Worm (Caenorhabditis elegans) whole organism, L3 larva: Measurements from ENCODE around the gene C08E8.1.
"Not testable (repeated sequence)": the region's sequence is repeated elsewhere in the genome, so short reads cannot be mapped to it uniquely, and the experiment has no call there.

Experiments
- R02D3.7 ChIP-seq: fragments of 150-350 bp; optimal IDR thresholded peaks from 2 replicates; lab custom pipeline; 2014; ENCODE audit warnings: missing biosample characterization, missing genetic modification characterization
- ZK546.5 ChIP-seq: sonication (generic microtip); optimal IDR thresholded peaks from 2 replicates; lab custom pipeline; 2017; ENCODE audit warnings: missing biosample characterization, missing genetic modification characterization
- aly-2 ChIP-seq: fragments of 150-350 bp; optimal IDR thresholded peaks from 2 replicates; lab custom pipeline; 2014; ENCODE audit warnings: missing biosample characterization, missing genetic modification characterization
- ama-1 ChIP-seq: fragments of 150-350 bp; optimal IDR thresholded peaks from 2 replicates; lab custom pipeline; 2018
- ceh-16 ChIP-seq: sonication (generic microtip); optimal IDR thresholded peaks from 2 replicates; lab custom pipeline; 2017; ENCODE audit warnings: missing biosample characterization, missing genetic modification characterization
- ceh-28 ChIP-seq: fragments of 150-350 bp; optimal IDR thresholded peaks from 2 replicates; lab custom pipeline; 2014; ENCODE audit warnings: missing biosample characterization, missing genetic modification reagents, missing genetic modification characterization
- ceh-82 ChIP-seq: fragments of 150-350 bp; optimal IDR thresholded peaks from 2 replicates; lab custom pipeline; 2014; ENCODE audit warnings: missing biosample characterization, missing genetic modification characterization
- ceh-9 ChIP-seq: sonication (generic microtip); optimal IDR thresholded peaks from 2 replicates; lab custom pipeline; 2018; ENCODE audit warnings: missing biosample characterization, missing genetic modification characterization
- daf-12 ChIP-seq: fragments of 150-350 bp; optimal IDR thresholded peaks from 2 replicates; lab custom pipeline; 2014; ENCODE audit warnings: missing biosample characterization, missing genetic modification reagents, missing genetic modification characterization
- egl-27 ChIP-seq: sonication (generic microtip); optimal IDR thresholded peaks from 4 replicates; lab custom pipeline; 2017; ENCODE audit warnings: missing biosample characterization, missing genetic modification reagents, missing genetic modification characterization
- egl-5 ChIP-seq: fragments of 150-350 bp; optimal IDR thresholded peaks from 2 replicates; lab custom pipeline; 2017; ENCODE audit warnings: missing biosample characterization, missing genetic modification reagents, missing genetic modification characterization, inconsistent platforms
- elt-3 ChIP-seq, 3 experiments: fragments of 150-350 bp in 1 of 3; sonication (generic microtip) in 2 of 3; optimal IDR thresholded peaks; 2 replicates in 2 of 3; 4 replicates in 1 of 3; lab custom pipeline; 2014 to 2017; ENCODE audit warnings: missing biosample characterization in 3 of 3, missing genetic modification characterization in 3 of 3
- eor-1 ChIP-seq, 2 experiments: fragments of 150-350 bp; optimal IDR thresholded peaks; 2 replicates each; lab custom pipeline; 2014 to 2018; ENCODE audit warnings: missing biosample characterization in 2 of 2, missing genetic modification characterization in 2 of 2
- fkh-10 ChIP-seq: sonication (generic microtip); optimal IDR thresholded peaks from 2 replicates; lab custom pipeline; 2017; ENCODE audit warnings: missing biosample characterization, missing genetic modification reagents, missing genetic modification characterization
- fkh-2 ChIP-seq: fragments of 150-350 bp; optimal IDR thresholded peaks from 2 replicates; lab custom pipeline; 2014; ENCODE audit warnings: missing biosample characterization, missing genetic modification reagents, missing genetic modification characterization
- jun-1 ChIP-seq: fragments of 150-350 bp; optimal IDR thresholded peaks from 2 replicates; lab custom pipeline; 2014; ENCODE audit warnings: missing biosample characterization, missing genetic modification reagents, missing genetic modification characterization
- lin-15B ChIP-seq: fragments of 150-350 bp; optimal IDR thresholded peaks from 2 replicates; lab custom pipeline; 2014; ENCODE audit warnings: missing biosample characterization, missing genetic modification characterization
- lsy-12 ChIP-seq: sonication (generic microtip); optimal IDR thresholded peaks from 2 replicates; lab custom pipeline; 2016; ENCODE audit warnings: mild to moderate bottlenecking, missing genetic modification characterization, missing compliant biosample characterization
- mml-1 ChIP-seq: fragments of 150-350 bp; sonication (generic microtip); optimal IDR thresholded peaks from 3 replicates; lab custom pipeline; 2014; ENCODE audit warnings: missing biosample characterization, missing genetic modification characterization
- nfya-1 ChIP-seq: sonication (generic microtip); optimal IDR thresholded peaks from 2 replicates; lab custom pipeline; 2017; ENCODE audit warnings: missing genetic modification characterization, mild to moderate bottlenecking, missing compliant biosample characterization, antibody characterized with exemption, moderate library complexity; ENCODE audit not compliant: insufficient read depth
- nhr-11 ChIP-seq: fragments of 150-350 bp; optimal IDR thresholded peaks from 2 replicates; lab custom pipeline; 2014; ENCODE audit warnings: missing biosample characterization, missing genetic modification characterization
- nhr-12 ChIP-seq: fragments of 150-350 bp; optimal IDR thresholded peaks from 2 replicates; lab custom pipeline; 2014; ENCODE audit warnings: missing biosample characterization, missing genetic modification characterization
- nhr-23 ChIP-seq: fragments of 150-350 bp; optimal IDR thresholded peaks from 2 replicates; lab custom pipeline; 2014; ENCODE audit warnings: missing biosample characterization, missing genetic modification reagents, missing genetic modification characterization
- nhr-237 ChIP-seq: fragments of 150-350 bp; optimal IDR thresholded peaks from 2 replicates; lab custom pipeline; 2014; ENCODE audit warnings: missing biosample characterization, missing genetic modification characterization
- nhr-25 ChIP-seq: sonication (generic microtip); optimal IDR thresholded peaks from 2 replicates; lab custom pipeline; 2017; ENCODE audit warnings: missing biosample characterization, missing genetic modification characterization
- nhr-28 ChIP-seq: fragments of 150-350 bp; optimal IDR thresholded peaks from 2 replicates; lab custom pipeline; 2014; ENCODE audit warnings: missing biosample characterization, missing genetic modification characterization
- nhr-43 ChIP-seq: sonication (generic microtip); optimal IDR thresholded peaks from 2 replicates; lab custom pipeline; 2016; ENCODE audit warnings: mild to moderate bottlenecking, missing genetic modification characterization, missing compliant biosample characterization; ENCODE audit not compliant: poor library complexity, severe bottlenecking
- nhr-67 ChIP-seq: fragments of 150-350 bp; optimal IDR thresholded peaks from 2 replicates; lab custom pipeline; 2014; ENCODE audit warnings: missing biosample characterization, missing genetic modification characterization
- nhr-77 ChIP-seq: fragments of 150-350 bp; optimal IDR thresholded peaks from 2 replicates; lab custom pipeline; 2014; ENCODE audit warnings: missing biosample characterization, missing genetic modification characterization
- pha-4 ChIP-seq: fragments of 150-350 bp; optimal IDR thresholded peaks from 2 replicates; lab custom pipeline; 2014; ENCODE audit warnings: missing biosample characterization, missing genetic modification reagents, missing genetic modification characterization
- pqm-1 ChIP-seq: fragments of 150-350 bp; optimal IDR thresholded peaks from 2 replicates; lab custom pipeline; 2017; ENCODE audit warnings: missing biosample characterization, missing genetic modification characterization, inconsistent platforms
- skn-1 ChIP-seq: fragments of 150-350 bp; optimal IDR thresholded peaks from 2 replicates; lab custom pipeline; 2014; ENCODE audit warnings: missing biosample characterization, missing genetic modification characterization
- unc-39 ChIP-seq: sonication (generic microtip); optimal IDR thresholded peaks from 4 replicates; lab custom pipeline; 2017; ENCODE audit warnings: missing biosample characterization, missing genetic modification characterization
- unc-62 ChIP-seq: fragments of 150-350 bp; sonication (generic microtip); optimal IDR thresholded peaks from 4 replicates; lab custom pipeline; 2014; ENCODE audit warnings: missing biosample characterization, missing genetic modification reagents, missing genetic modification characterization
- zag-1 ChIP-seq: fragments of 150-350 bp; optimal IDR thresholded peaks from 2 replicates; lab custom pipeline; 2014; ENCODE audit warnings: missing biosample characterization, missing genetic modification characterization
- ztf-11 ChIP-seq: fragments of 150-350 bp; optimal IDR thresholded peaks from 2 replicates; lab custom pipeline; 2014; ENCODE audit warnings: missing biosample characterization, missing genetic modification characterization
- ztf-4 ChIP-seq: fragments of 150-350 bp; optimal IDR thresholded peaks from 2 replicates; lab custom pipeline; 2014; ENCODE audit warnings: missing biosample characterization, missing genetic modification characterization

The C08E8.1 gene

DNA sequence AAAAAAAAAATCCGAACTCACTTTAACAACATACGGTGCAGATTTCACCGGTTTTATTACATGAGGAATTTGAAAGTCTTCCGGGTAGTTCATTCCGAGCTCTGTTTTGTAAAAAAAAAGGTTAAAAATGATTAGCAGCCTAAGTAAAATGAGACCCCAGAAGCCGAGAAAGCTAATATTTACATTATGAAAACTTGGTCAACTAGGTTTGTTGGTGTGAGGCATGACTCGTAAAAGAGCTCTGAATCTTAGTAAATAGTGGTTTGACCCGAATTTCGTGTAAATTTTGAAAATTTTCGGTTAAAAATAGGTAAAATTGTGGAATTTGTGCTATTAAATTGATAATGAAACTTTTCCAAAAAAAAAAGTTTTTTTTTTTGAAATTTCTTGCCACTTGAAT is at the start of gene C08E8.1:
TSS of gene C08E8.1 (minus strand) at position 101 of the 400 bp plus-strand sequence.
- TF ChIP-seq pha-4 (tag; lab: Kevin White, UChicago) (no peak), pqm-1 (tag; lab: Kevin White, UChicago) (no peak), nhr-67 (tag; lab: Kevin White, UChicago) (no peak), jun-1 (no peak), lsy-12 (tag; lab: Kevin White, UChicago) (no peak), egl-27 (no peak), unc-39 (tag; lab: Kevin White, UChicago) (no peak), eor-1 (tag; optimal IDR thresholded peaks at IDR 0.05; lab: Kevin White, UChicago) (no peak), unc-62 (GFP tag; lab: Kevin White, UChicago) (no peak), egl-5 (tag; lab: Kevin White, UChicago) (no peak), fkh-10 (GFP tag; lab: Kevin White, UChicago) (no peak), ZK546.5 (tag; lab: Kevin White, UChicago) (no peak), lin-15B (tag; lab: Kevin White, UChicago) (no peak), nhr-43 (tag; lab: Kevin White, UChicago) (no peak), daf-12 (tag; lab: Kevin White, UChicago) (no peak)

DNA sequence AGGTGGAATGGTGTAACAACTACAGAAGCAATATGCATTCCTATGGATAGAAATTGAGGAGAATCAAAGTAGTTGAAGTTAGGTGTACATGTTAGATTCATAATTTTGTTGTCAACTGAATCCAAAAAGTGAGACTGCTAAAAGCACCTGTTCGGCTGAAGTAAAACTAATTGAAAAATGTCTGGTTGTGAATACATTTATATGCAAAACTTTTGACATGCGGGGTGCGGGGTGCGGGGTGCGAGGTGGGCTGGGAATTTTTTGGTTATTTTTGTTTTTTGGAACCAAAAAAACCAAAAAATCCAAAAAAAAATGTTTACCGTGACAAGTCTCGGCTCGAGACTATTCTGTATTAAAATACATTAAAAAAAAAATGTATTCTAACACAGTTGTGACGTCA is 47.8 kb upstream of the C08E8.1 start, which contains the start of gene srh-207:
TSS of gene srh-207 (minus strand) at position 101 of the 400 bp plus-strand sequence.
- TF ChIP-seq nhr-77 (no peak), ceh-82 (tag; lab: Kevin White, UChicago) (no peak), elt-3 (tag; optimal IDR thresholded peaks at IDR 0.05; lab: Kevin White, UChicago) (no peak), ztf-4 (tag; lab: Kevin White, UChicago) (no peak), jun-1 (no peak), R02D3.7 (no peak), nhr-11 (tag; lab: Kevin White, UChicago) (no peak), ZK546.5 (tag; lab: Kevin White, UChicago) (no peak), egl-5 (tag; lab: Kevin White, UChicago) (no peak), nhr-237 (tag; lab: Kevin White, UChicago) (no peak), nhr-25 (tag; lab: Kevin White, UChicago) (no peak), unc-39 (tag; lab: Kevin White, UChicago) (no peak), ceh-9 (tag; lab: Kevin White, UChicago) (no peak)

DNA sequence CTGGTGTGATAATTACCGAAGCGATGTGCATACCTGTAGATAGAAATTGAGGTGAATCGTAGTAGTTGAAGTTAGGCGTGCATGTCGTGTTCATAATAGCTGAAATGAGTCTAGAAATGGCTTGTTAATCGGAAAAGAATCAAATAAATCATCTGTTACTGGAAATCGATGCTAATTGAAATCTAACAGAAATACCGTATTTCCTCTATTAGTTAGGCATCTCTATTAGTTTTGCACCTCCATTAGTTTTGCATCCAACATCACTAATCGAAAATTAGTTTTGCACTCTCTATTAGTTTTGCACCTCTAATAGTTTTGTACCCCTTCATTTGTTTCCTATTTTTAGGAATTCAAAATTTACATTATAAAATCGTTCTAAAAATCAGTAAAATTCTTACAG is 42.5 kb upstream of the C08E8.1 start, which contains the start of gene srh-209:
TSS of gene srh-209 (minus strand) at position 101 of the 400 bp plus-strand sequence.
- not testable (repeated sequence) for TF ChIP-seq unc-62 (GFP tag; lab: Kevin White, UChicago); lin-15B (tag; lab: Kevin White, UChicago); pqm-1 (tag; lab: Kevin White, UChicago)

DNA sequence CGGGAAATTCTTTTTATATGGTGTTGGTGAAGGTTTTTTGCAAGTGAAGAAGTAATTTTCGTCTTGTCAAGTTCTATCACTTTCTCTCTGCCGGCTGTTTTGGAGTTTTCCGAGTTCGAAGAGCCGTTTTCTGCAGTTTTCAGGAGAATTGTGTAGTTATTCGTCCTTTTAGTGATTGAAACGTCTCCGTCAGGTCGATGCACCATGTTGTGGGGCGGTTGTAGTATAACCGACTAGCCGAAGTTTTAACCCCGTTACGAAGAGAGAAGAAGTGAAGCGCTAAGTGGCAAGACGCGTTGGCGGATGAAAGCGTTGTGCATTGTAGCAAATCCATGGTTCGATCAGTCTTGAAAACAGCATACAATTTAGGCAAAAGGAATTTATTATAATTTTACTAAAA is 40.4 kb upstream of the C08E8.1 start:
- no peak for TF ChIP-seq fkh-10 (GFP tag; lab: Kevin White, UChicago)
- no peak for TF ChIP-seq mml-1 (tag; lab: Kevin White, UChicago)
- TF ChIP-seq nhr-28 (tag; lab: Kevin White, UChicago): no peak
- no peak for TF ChIP-seq ztf-11 (tag; lab: Kevin White, UChicago)
- TF ChIP-seq ztf-4 (tag; lab: Kevin White, UChicago): no peak
- TF ChIP-seq unc-39 (tag; lab: Kevin White, UChicago): no peak
- no peak for TF ChIP-seq ama-1 (lab: Kevin White, UChicago)
- TF ChIP-seq ceh-16 (tag; lab: Kevin White, UChicago): no peak
- no peak for TF ChIP-seq R02D3.7
- TF ChIP-seq fkh-2: no peak
- TF ChIP-seq nhr-12: no peak
- no peak for TF ChIP-seq nfya-1
- no peak for TF ChIP-seq lsy-12 (tag; lab: Kevin White, UChicago)
- TF ChIP-seq jun-1: no peak
- TF ChIP-seq egl-5 (tag; lab: Kevin White, UChicago): no peak
- no peak for TF ChIP-seq nhr-237 (tag; lab: Kevin White, UChicago)
- no peak for TF ChIP-seq aly-2 (tag; lab: Kevin White, UChicago)
- no peak for TF ChIP-seq ceh-28 (tag; lab: Kevin White, UChicago)
- TF ChIP-seq egl-27: no peak

DNA sequence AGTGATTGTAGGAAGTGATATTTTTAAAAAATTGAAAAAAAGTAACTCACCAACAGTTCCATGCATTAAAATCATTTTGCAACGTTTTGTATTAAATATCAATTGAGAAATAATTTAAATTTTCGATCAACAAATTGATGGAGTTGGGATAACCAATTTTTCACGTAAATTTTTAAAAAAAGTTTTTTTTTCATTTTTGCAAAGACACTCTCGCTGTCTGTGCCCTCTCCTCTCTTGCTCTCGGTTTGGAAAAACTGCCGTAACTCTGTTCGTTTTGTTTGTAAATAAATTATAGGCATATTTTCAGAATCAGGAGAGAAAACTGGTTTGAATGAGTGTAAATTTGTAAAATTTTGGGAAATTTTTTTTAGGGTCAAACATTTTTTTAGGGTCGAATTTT is 35.5 kb upstream of the C08E8.1 start, which contains the start of gene Y51A2B.16:
TSS of gene Y51A2B.16 (minus strand) at position 101 of the 400 bp plus-strand sequence.
- TF ChIP-seq skn-1 (tag; lab: Kevin White, UChicago) (no peak), ceh-9 (tag; lab: Kevin White, UChicago) (no peak), nhr-23 (tag; lab: Kevin White, UChicago) (no peak), nfya-1 (no peak), lsy-12 (tag; lab: Kevin White, UChicago) (no peak), mml-1 (tag; lab: Kevin White, UChicago) (no peak), zag-1 (no peak), egl-27 (no peak), ztf-11 (tag; lab: Kevin White, UChicago) (no peak), nhr-43 (tag; lab: Kevin White, UChicago) (no peak), lin-15B (tag; lab: Kevin White, UChicago) (no peak)
- TF ChIP-seq, all 47 proteins: peak for 0
